Worm (Caenorhabditis elegans): ENCODE measurements around the gene ule-3.

ule-3 gene

DNA sequence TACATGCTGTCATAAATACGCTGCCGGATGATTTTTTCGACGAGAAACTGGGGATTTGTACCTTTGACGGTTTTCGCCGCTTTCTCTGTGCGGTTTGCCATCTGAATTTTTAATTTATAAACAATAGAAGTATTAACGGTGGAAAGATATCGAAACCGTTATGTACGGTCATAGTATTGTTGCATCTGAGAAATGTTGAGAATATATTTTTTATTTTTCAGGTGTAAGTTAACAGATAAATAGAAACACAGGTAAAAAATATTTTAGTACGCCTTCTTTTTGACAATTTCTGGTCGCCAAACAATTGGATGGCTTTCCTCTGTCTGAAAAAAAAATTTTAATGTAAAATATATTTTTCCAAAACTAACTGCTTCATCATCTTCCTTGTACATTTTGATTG is 12.3 kb downstream of the ule-3 start, which contains the start of gene prp-38:
TSS of gene prp-38 (minus strand) at position 101 of the 400 bp plus-strand sequence.
- no peak for TF ChIP-seq unc-30 (tag; optimal IDR thresholded peaks at IDR 0.05)
- no peak for TF ChIP-seq sox-4 (tag; optimal IDR thresholded peaks at IDR 0.05)
- TF ChIP-seq C04F5.9 (tag; optimal IDR thresholded peaks at IDR 0.05): no peak
- TF ChIP-seq snu-23 (GFP tag; optimal IDR thresholded peaks at IDR 0.05): no peak
- TF ChIP-seq nhr-237 (tag; optimal IDR thresholded peaks at IDR 0.05): no peak
- TF ChIP-seq ces-1 (GFP tag; optimal IDR thresholded peaks at IDR 0.05): no peak
- TF ChIP-seq nhr-85 (tag): no peak
- no peak for TF ChIP-seq nhr-77 (tag; optimal IDR thresholded peaks at IDR 0.05)
- TF ChIP-seq Y116A8C.19 (tag; optimal IDR thresholded peaks at IDR 0.05; ENCODE audit: borderline replicate concordance): no peak
- TF ChIP-seq tbx-2 (tag; optimal IDR thresholded peaks at IDR 0.05): no peak
- TF ChIP-seq vab-15 (tag; optimal IDR thresholded peaks at IDR 0.05): no peak
- TF ChIP-seq rnt-1 (tag; optimal IDR thresholded peaks at IDR 0.05): no peak
- no peak for TF ChIP-seq fkh-4 (tag; optimal IDR thresholded peaks at IDR 0.05; ENCODE audit: borderline replicate concordance)
- no peak for TF ChIP-seq dsc-1 (tag; optimal IDR thresholded peaks at IDR 0.05)
- TF ChIP-seq hlh-17 (GFP tag; optimal IDR thresholded peaks at IDR 0.05; ENCODE audit: borderline replicate concordance): no peak
- TF ChIP-seq nhr-47 (tag; optimal IDR thresholded peaks at IDR 0.05): no peak
- TF ChIP-seq pqm-1 (tag; optimal IDR thresholded peaks at IDR 0.05): no peak
- TF ChIP-seq mab-9 (GFP tag; IDR thresholded peaks at IDR 0.05): no peak

DNA sequence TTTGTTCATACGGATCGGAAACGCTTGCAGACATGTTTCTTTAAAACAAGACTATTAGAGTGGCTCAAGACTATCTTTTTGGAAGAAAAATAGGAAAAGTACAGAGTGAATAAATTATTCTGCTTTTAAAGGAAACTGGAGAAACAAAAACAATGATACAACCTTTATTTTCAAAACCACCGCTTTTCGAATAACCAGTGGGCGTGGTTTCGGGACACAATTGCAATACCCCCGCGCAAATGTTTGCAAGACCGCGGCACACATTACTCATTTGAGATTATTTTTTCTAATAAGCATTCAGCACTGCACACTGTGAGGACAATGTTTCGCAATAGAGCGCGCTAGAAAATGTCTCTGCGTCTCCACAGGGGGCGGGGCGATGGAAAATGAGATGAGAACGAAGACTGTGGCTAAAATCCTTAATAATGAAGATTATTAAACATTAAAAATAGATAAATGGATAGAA is 14.3 kb downstream of the ule-3 start, which contains the start of gene plrg-1:
TSS of gene plrg-1 (minus strand) at position 51 of the 466 bp plus-strand sequence.
- TF ChIP-seq dsc-1 (tag; optimal IDR thresholded peaks at IDR 0.05) (peak; percentile 91), lir-3 (tag; optimal IDR thresholded peaks at IDR 0.05; ENCODE audit: poor library complexity) (peak; percentile 83), sptf-1 (tag; optimal IDR thresholded peaks at IDR 0.05) (no peak), mef-2 (tag; optimal IDR thresholded peaks at IDR 0.05) (no peak), zag-1 (tag; optimal IDR thresholded peaks at IDR 0.05) (no peak), nhr-76 (tag; optimal IDR thresholded peaks at IDR 0.05) (no peak), vab-15 (tag; optimal IDR thresholded peaks at IDR 0.05) (peak; percentile 75), nhr-11 (tag; optimal IDR thresholded peaks at IDR 0.05) (peak; percentile 74), unc-98 (GFP tag; IDR thresholded peaks at IDR 0.05) (peak; percentile 52; the same call in 1 of the 2 replicates), nhr-77 (tag; optimal IDR thresholded peaks at IDR 0.05) (peak; percentile 69), tbx-2 (tag; optimal IDR thresholded peaks at IDR 0.05) (peak; percentile 89), aha-1 (tag; optimal IDR thresholded peaks at IDR 0.05) (peak; percentile 25), alr-1 (tag; optimal IDR thresholded peaks at IDR 0.05; ENCODE audit: borderline replicate concordance) (no peak), snpc-4 (tag; optimal IDR thresholded peaks at IDR 0.05) (peak; percentile 90), fkh-10 (GFP tag; optimal IDR thresholded peaks at IDR 0.05) (peak; percentile 41), ets-5 (GFP tag; IDR thresholded peaks at IDR 0.05) (no peak), jun-1 (tag; optimal IDR thresholded peaks at IDR 0.05) (peak; percentile 49), hlh-17 (GFP tag; optimal IDR thresholded peaks at IDR 0.05; ENCODE audit: borderline replicate concordance) (no peak), swsn-7 (tag; optimal IDR thresholded peaks at IDR 0.05) (peak; percentile 91), tlp-1 (tag; optimal IDR thresholded peaks at IDR 0.05) (no peak), dpl-1 (GFP tag; optimal IDR thresholded peaks at IDR 0.05) (peak; percentile 73 to 82 (median 81)), ceh-90 (tag; optimal IDR thresholded peaks at IDR 0.05) (peak; percentile 51), ceh-82 (tag; optimal IDR thresholded peaks at IDR 0.05) (peak; percentile 69 to 89 (median 84)), nhr-237 (tag; optimal IDR thresholded peaks at IDR 0.05) (peak; percentile 57), egl-13 (tag; optimal IDR thresholded peaks at IDR 0.05) (peak; percentile 77), nhr-47 (tag; optimal IDR thresholded peaks at IDR 0.05) (peak; percentile 89), hpl-2 (GFP tag; optimal IDR thresholded peaks at IDR 0.05) (peak; percentile 43), lin-35 (GFP tag; optimal IDR thresholded peaks at IDR 0.05) (peak; percentile 76 to 86), rnt-1 (tag; optimal IDR thresholded peaks at IDR 0.05) (peak; percentile 96), ztf-4 (tag; optimal IDR thresholded peaks at IDR 0.05) (peak; percentile 80), isw-1 (GFP tag; IDR thresholded peaks at IDR 0.05) (peak; percentile 85), ceh-88 (GFP tag; IDR thresholded peaks at IDR 0.05) (peak; percentile 68), elt-2 (tag; optimal IDR thresholded peaks at IDR 0.05) (peak; percentile 79), C34B4.2 (tag; optimal IDR thresholded peaks at IDR 0.05) (no peak), unc-62 (GFP tag; optimal IDR thresholded peaks at IDR 0.05) (no peak), xbp-1 (tag; optimal IDR thresholded peaks at IDR 0.05) (peak; percentile 86), lin-14 (GFP tag; optimal IDR thresholded peaks at IDR 0.05) (peak; percentile 93), snu-23 (GFP tag; optimal IDR thresholded peaks at IDR 0.05) (peak; percentile 90), unc-86 (tag; optimal IDR thresholded peaks at IDR 0.05) (peak; percentile 82), sox-4 (tag; optimal IDR thresholded peaks at IDR 0.05) (peak; percentile 38), nhr-20 (tag; optimal IDR thresholded peaks at IDR 0.05) (peak; percentile 91), unc-130 (tag; optimal IDR thresholded peaks at IDR 0.05) (peak; percentile 97)
